Worm (Caenorhabditis elegans) whole organism, L1 larva: ENCODE measurements around the gene lgc-50.

ENCODE experiments used
- egl-27 ChIP-seq, 2 experiments: fragments of 150-350 bp in 1 of 2; sonication (generic microtip); optimal IDR thresholded peaks; 3 replicates each; lab custom pipeline; 2017 to 2018; ENCODE audit warnings: missing biosample characterization in 2 of 2, missing genetic modification characterization in 2 of 2, missing genetic modification reagents in 2 of 2
- fos-1 ChIP-seq: fragments of 150-350 bp; optimal IDR thresholded peaks from 2 replicates; lab custom pipeline; 2014; ENCODE audit warnings: missing biosample characterization, missing genetic modification characterization
- lin-13 ChIP-seq: fragments of 150-350 bp; optimal IDR thresholded peaks from 2 replicates; lab custom pipeline; 2014; ENCODE audit warnings: missing biosample characterization, missing genetic modification reagents, missing genetic modification characterization
- nhr-47 ChIP-seq: sonication (generic microtip); optimal IDR thresholded peaks from 2 replicates; lab custom pipeline; 2016; ENCODE audit warnings: mild to moderate bottlenecking, missing genetic modification characterization, moderate library complexity, missing compliant biosample characterization

DNA sequence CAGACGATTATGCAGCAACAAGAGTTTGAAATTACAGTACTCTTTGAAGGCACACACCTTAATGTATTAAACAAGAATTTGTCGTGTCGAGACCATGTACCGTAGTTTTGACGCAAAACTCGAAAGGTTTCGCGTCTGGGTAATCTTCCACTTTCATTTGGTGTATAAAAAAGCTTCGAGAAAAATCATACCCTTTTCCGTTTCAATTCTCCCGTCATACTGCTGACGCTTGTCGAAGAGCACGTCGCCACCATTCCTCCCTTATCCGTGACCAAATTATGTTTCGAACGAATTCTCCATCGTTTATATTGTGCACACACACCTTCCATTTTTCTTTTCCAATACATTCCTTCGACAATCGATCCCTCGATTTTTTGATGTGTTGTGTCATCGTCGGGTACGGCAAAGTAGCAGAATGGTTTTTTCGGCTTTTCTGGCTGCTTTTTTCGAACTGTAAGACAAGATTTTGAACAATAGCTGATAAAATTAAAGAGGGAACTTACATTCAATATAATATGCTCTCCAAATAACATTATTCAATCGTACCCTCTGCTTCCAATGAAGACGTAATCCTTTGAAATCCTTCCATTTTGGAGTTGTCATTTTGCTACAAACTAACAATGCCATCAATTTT lies 21.3 kb downstream of the lgc-50 start:
- TF ChIP-seq egl-27 (tag; optimal IDR thresholded peaks at IDR 0.05; lab: Kevin White, UChicago) (no peak), nhr-47 (tag; lab: Kevin White, UChicago) (no peak), lin-13 (no peak), fos-1 (tag; lab: Kevin White, UChicago) (no peak)
